Fruit fly (Drosophila melanogaster) whole organism, prepupa: ENCODE measurements around the gene Syt12.

Experiments used
- Blimp-1 ChIP-seq: fragments of 200-800 bp; sonication (Bioruptor generic); optimal IDR thresholded peaks from 3 replicates; lab custom pipeline; 2017; ENCODE audit warnings: missing biosample characterization, missing genetic modification characterization, mild to moderate bottlenecking, moderate library complexity, missing genetic modification reagents
- CG10631 ChIP-seq: fragments of 200-800 bp; sonication (Bioruptor generic); optimal IDR thresholded peaks from 2 replicates; lab custom pipeline; 2016; ENCODE audit warnings: missing biosample characterization, missing genetic modification characterization
- CG10669 ChIP-seq: fragments of 200-800 bp; sonication (Bioruptor generic); optimal IDR thresholded peaks from 3 replicates; lab custom pipeline; 2018; ENCODE audit warnings: missing biosample characterization, mild to moderate bottlenecking, missing genetic modification characterization, moderate library complexity
- CG11294 ChIP-seq: fragments of 200-800 bp; sonication (Bioruptor generic); IDR thresholded peaks from 2 replicates; pipeline ENCODE4 v1.3.6; 2022; ENCODE audit warnings: missing biosample characterization, missing genetic modification characterization
- CG11762 ChIP-seq: fragments of 200-800 bp; sonication (Bioruptor generic); optimal IDR thresholded peaks from 3 replicates; lab custom pipeline; 2016; ENCODE audit warnings: missing biosample characterization, missing genetic modification characterization; ENCODE audit not compliant: insufficient read depth
- CG11902 ChIP-seq: fragments of 200-800 bp; sonication (Bioruptor generic); optimal IDR thresholded peaks from 3 replicates; lab custom pipeline; 2016; ENCODE audit warnings: missing biosample characterization, missing genetic modification characterization
- CG15336 ChIP-seq: fragments of 200-800 bp; sonication (Bioruptor generic); IDR thresholded peaks from 2 replicates; pipeline ENCODE4 v1.3.6; 2022; ENCODE audit warnings: missing biosample characterization, missing genetic modification characterization
- CG1621 ChIP-seq: fragments of 200-800 bp; sonication (Bioruptor generic); optimal IDR thresholded peaks from 3 replicates; lab custom pipeline; 2018; ENCODE audit warnings: missing biosample characterization, mild to moderate bottlenecking, missing genetic modification characterization
- CG16779 ChIP-seq: fragments of 200-800 bp; sonication (Bioruptor generic); optimal IDR thresholded peaks from 3 replicates; lab custom pipeline; 2017; ENCODE audit warnings: missing biosample characterization, mild to moderate bottlenecking, missing genetic modification characterization
- CG3032 ChIP-seq: fragments of 200-800 bp; optimal IDR thresholded peaks from 2 replicates; lab custom pipeline; 2019; ENCODE audit warnings: missing biosample characterization, mild to moderate bottlenecking, missing genetic modification characterization, moderate library complexity
- CG31627 ChIP-seq: fragments of 200-800 bp; sonication (Bioruptor generic); optimal IDR thresholded peaks from 3 replicates; lab custom pipeline; 2016; ENCODE audit warnings: missing biosample characterization, missing genetic modification characterization
- CG32006 ChIP-seq: fragments of 200-800 bp; sonication (Bioruptor generic); optimal IDR thresholded peaks from 3 replicates; lab custom pipeline; 2017; ENCODE audit warnings: missing biosample characterization, mild to moderate bottlenecking, missing genetic modification characterization
- CG34406 ChIP-seq: fragments of 200-800 bp; sonication (Bioruptor generic); optimal IDR thresholded peaks from 3 replicates; lab custom pipeline; 2016; ENCODE audit warnings: missing biosample characterization, missing genetic modification characterization
- CG3919 ChIP-seq: fragments of 200-800 bp; sonication (Bioruptor generic); optimal IDR thresholded peaks from 3 replicates; lab custom pipeline; 2016; ENCODE audit warnings: missing biosample characterization, missing genetic modification characterization
- CG4318 ChIP-seq: fragments of 200-800 bp; sonication (Bioruptor generic); optimal IDR thresholded peaks from 3 replicates; lab custom pipeline; 2017; ENCODE audit warnings: missing biosample characterization, mild to moderate bottlenecking, missing genetic modification characterization
- CG6276 ChIP-seq: fragments of 200-800 bp; sonication (Bioruptor generic); optimal IDR thresholded peaks from 2 replicates; lab custom pipeline; 2017; ENCODE audit warnings: missing biosample characterization, mild to moderate bottlenecking, missing genetic modification characterization
- CG6808 ChIP-seq: fragments of 200-800 bp; sonication (Bioruptor generic); optimal IDR thresholded peaks from 3 replicates; lab custom pipeline; 2017; ENCODE audit warnings: missing biosample characterization, missing genetic modification characterization, mild to moderate bottlenecking, moderate library complexity, missing genetic modification reagents
- CG6854 ChIP-seq: fragments of 200-800 bp; sonication (Bioruptor generic); optimal IDR thresholded peaks from 2 replicates; lab custom pipeline; 2017; ENCODE audit warnings: missing biosample characterization, mild to moderate bottlenecking, missing genetic modification characterization
- CG8119 ChIP-seq: fragments of 200-800 bp; sonication (Bioruptor generic); IDR thresholded peaks from 3 replicates; pipeline ENCODE4 v1.3.6; 2022; ENCODE audit warnings: missing biosample characterization, missing genetic modification characterization
- CG8319 ChIP-seq: fragments of 200-800 bp; sonication (Bioruptor generic); optimal IDR thresholded peaks from 3 replicates; lab custom pipeline; 2016; ENCODE audit warnings: missing biosample characterization, missing genetic modification characterization
- CG8632 ChIP-seq: fragments of 200-800 bp; sonication (Bioruptor generic); optimal IDR thresholded peaks from 3 replicates; lab custom pipeline; 2016; ENCODE audit warnings: missing biosample characterization, missing genetic modification characterization
- CG9139 ChIP-seq: fragments of 200-800 bp; sonication (Bioruptor generic); optimal IDR thresholded peaks from 3 replicates; lab custom pipeline; 2017; ENCODE audit warnings: missing biosample characterization, mild to moderate bottlenecking, missing genetic modification characterization
- Eip75B ChIP-seq: fragments of 200-800 bp; sonication (Bioruptor generic); optimal IDR thresholded peaks from 3 replicates; lab custom pipeline; 2016; ENCODE audit warnings: missing biosample characterization, missing genetic modification characterization
- Eip78C ChIP-seq: fragments of 200-800 bp; sonication (Bioruptor generic); peaks from one replicate; lab custom pipeline; 2016; ENCODE audit warnings: missing biosample characterization, missing genetic modification characterization
- Eip93F ChIP-seq: fragments of 200-800 bp; sonication (Bioruptor generic); optimal IDR thresholded peaks from 2 replicates; lab custom pipeline; 2016; ENCODE audit warnings: missing biosample characterization, mild to moderate bottlenecking, missing genetic modification characterization
- Ets96B ChIP-seq: fragments of 200-800 bp; optimal IDR thresholded peaks from 2 replicates; lab custom pipeline; 2019; ENCODE audit warnings: missing biosample characterization, mild to moderate bottlenecking, missing genetic modification characterization, moderate library complexity
- Gug ChIP-seq: fragments of 200-800 bp; sonication (Bioruptor generic); IDR thresholded peaks from 2 replicates; pipeline ENCODE4 v1.3.6; 2022; ENCODE audit warnings: missing biosample characterization, missing genetic modification characterization
- Hr38 ChIP-seq: sonication (Bioruptor generic); optimal IDR thresholded peaks from 2 replicates; lab custom pipeline; 2016; ENCODE audit warnings: missing biosample characterization, missing genetic modification characterization
- Hr4 ChIP-seq: fragments of 200-800 bp; sonication (Bioruptor generic); optimal IDR thresholded peaks from 3 replicates; lab custom pipeline; 2016; ENCODE audit warnings: missing biosample characterization, missing genetic modification characterization
- Lpt ChIP-seq: fragments of 200-800 bp; sonication (Bioruptor generic); optimal IDR thresholded peaks from 3 replicates; lab custom pipeline; 2016; ENCODE audit warnings: missing biosample characterization, missing genetic modification characterization
- OdsH ChIP-seq: fragments of 200-800 bp; sonication (Bioruptor generic); optimal IDR thresholded peaks from 3 replicates; lab custom pipeline; 2016; ENCODE audit warnings: missing biosample characterization, missing genetic modification characterization
- Smox ChIP-seq: fragments of 200-800 bp; sonication (Bioruptor generic); optimal IDR thresholded peaks from 3 replicates; lab custom pipeline; 2016; ENCODE audit warnings: missing biosample characterization, missing genetic modification characterization
- Sox102F ChIP-seq: fragments of 200-800 bp; sonication (Bioruptor generic); optimal IDR thresholded peaks from 2 replicates; lab custom pipeline; 2016; ENCODE audit warnings: missing biosample characterization, mild to moderate bottlenecking, missing genetic modification characterization
- Sox14 ChIP-seq: fragments of 200-800 bp; sonication (Bioruptor generic); optimal IDR thresholded peaks from 3 replicates; lab custom pipeline; 2016; ENCODE audit warnings: missing biosample characterization, missing genetic modification characterization
- Sox15 ChIP-seq: fragments of 200-800 bp; sonication (Bioruptor generic); optimal IDR thresholded peaks from 3 replicates; lab custom pipeline; 2016; ENCODE audit warnings: missing biosample characterization, missing genetic modification characterization
- achi ChIP-seq: fragments of 200-800 bp; sonication (Bioruptor generic); optimal IDR thresholded peaks from 3 replicates; lab custom pipeline; 2016; ENCODE audit warnings: missing biosample characterization, missing genetic modification characterization
- acj6 ChIP-seq: fragments of 200-800 bp; sonication (Bioruptor generic); optimal IDR thresholded peaks from 3 replicates; lab custom pipeline; 2016; ENCODE audit warnings: missing biosample characterization, missing genetic modification characterization
- esn ChIP-seq: fragments of 200-800 bp; sonication (Bioruptor generic); optimal IDR thresholded peaks from 2 replicates; lab custom pipeline; 2016; ENCODE audit warnings: missing biosample characterization, mild to moderate bottlenecking, missing genetic modification characterization, moderate library complexity
- fd85E ChIP-seq: fragments of 200-800 bp; sonication (Bioruptor generic); optimal IDR thresholded peaks from 3 replicates; lab custom pipeline; 2016; ENCODE audit warnings: missing biosample characterization, missing genetic modification characterization
- fkh ChIP-seq: fragments of 200-800 bp; sonication (Bioruptor generic); optimal IDR thresholded peaks from 3 replicates; lab custom pipeline; 2017; ENCODE audit warnings: missing biosample characterization, mild to moderate bottlenecking, missing genetic modification characterization, moderate library complexity
- lz ChIP-seq: fragments of 200-800 bp; sonication (Bioruptor generic); optimal IDR thresholded peaks from 3 replicates; lab custom pipeline; 2016; ENCODE audit warnings: missing biosample characterization, missing genetic modification characterization
- net ChIP-seq: fragments of 200-800 bp; sonication (Bioruptor generic); optimal IDR thresholded peaks from 3 replicates; lab custom pipeline; 2016; ENCODE audit warnings: missing biosample characterization, missing genetic modification characterization
- ss ChIP-seq, 2 experiments: fragments of 200-800 bp; sonication (Bioruptor generic); optimal IDR thresholded peaks; 2 replicates in 1 of 2; 3 replicates in 1 of 2; lab custom pipeline; 2017 to 2018; ENCODE audit warnings: mild to moderate bottlenecking in 2 of 2, missing biosample characterization in 2 of 2, missing genetic modification characterization in 2 of 2, moderate library complexity in 1 of 2
- svp ChIP-seq: fragments of 200-800 bp; sonication (Bioruptor generic); peaks from one replicate; lab custom pipeline; 2016; ENCODE audit warnings: missing biosample characterization, missing genetic modification characterization
- topi ChIP-seq: fragments of 200-800 bp; sonication (Bioruptor generic); optimal IDR thresholded peaks from 3 replicates; lab custom pipeline; 2016; ENCODE audit warnings: missing biosample characterization, missing genetic modification characterization
- vri ChIP-seq: fragments of 200-800 bp; sonication (Bioruptor generic); optimal IDR thresholded peaks from 3 replicates; lab custom pipeline; 2016; ENCODE audit warnings: missing biosample characterization, mild to moderate bottlenecking, missing genetic modification characterization

The Syt12 gene

dm6 chrX:13337454-13337853 is 21.6 kb upstream of the Syt12 start, which contains the start of gene RpS15Aa (continued):
- TF ChIP-seq Lpt (GFP tag; lab: Kevin White, UChicago) (no peak), Eip93F (GFP tag; lab: Kevin White, UChicago) (no peak), fd85E (peak; percentile 61), Blimp-1 (GFP tag; lab: Kevin White, UChicago) (peak; percentile 29), CG6854 (GFP tag; lab: Kevin White, UChicago) (peak; percentile 89), CG3919 (GFP tag; lab: Kevin White, UChicago) (peak; percentile 76), achi (GFP tag; lab: Kevin White, UChicago) (peak; percentile 37), lz (peak; percentile 69), CG10631 (no peak), Hr38 (no peak), Sox14 (GFP tag; lab: Kevin White, UChicago) (no peak), CG11902 (GFP tag; lab: Kevin White, UChicago) (peak; percentile 6), Gug (no peak), CG1621 (tag; lab: Kevin White, UChicago) (peak; percentile 56), ss (GFP tag; optimal IDR thresholded peaks at IDR 0.05; lab: Kevin White, UChicago) (peak; percentile 51 to 75), CG8119 (GFP tag; lab: Robert Waterston, UW) (0 out of 3 replicates have a peak, but pooled peaks have one; percentile 35), vri (GFP tag; lab: Kevin White, UChicago) (peak; percentile 64), acj6 (GFP tag; lab: Kevin White, UChicago) (peak; percentile 36), CG34406 (GFP tag; lab: Kevin White, UChicago) (peak; percentile 42), CG8319 (GFP tag; lab: Kevin White, UChicago) (peak; percentile 39), Smox (GFP tag; lab: Kevin White, UChicago) (peak; percentile 52), CG11294 (GFP tag; lab: Robert Waterston, UW) (no peak), CG3032 (tag; lab: Kevin White, UChicago) (peak; percentile 41), fkh (peak; percentile 22), CG15336 (GFP tag; lab: Robert Waterston, UW) (no peak), Eip78C (GFP tag; lab: Kevin White, UChicago) (peak; percentile 69), CG31627 (peak; percentile 71), Hr4 (GFP tag; lab: Kevin White, UChicago) (no peak), CG9139 (GFP tag; lab: Kevin White, UChicago) (peak; percentile 71), CG8632 (GFP tag; lab: Kevin White, UChicago) (peak; percentile 25), CG10669 (GFP tag; lab: Kevin White, UChicago) (peak; percentile 50), esn (GFP tag; lab: Kevin White, UChicago) (peak; percentile 68), topi (GFP tag; lab: Kevin White, UChicago) (peak; percentile 61), Eip75B (GFP tag; lab: Kevin White, UChicago) (peak; percentile 10)

dm6 chrX:13338113-13338512 is 20.9 kb upstream of the Syt12 start, which contains the start of gene CG15747:
CG15747 (plus strand) TSS chrX:13338318.
- TF ChIP-seq Eip78C (GFP tag; lab: Kevin White, UChicago): peak; percentile 11
- no peak for TF ChIP-seq lz
- peak; percentile 28 for TF ChIP-seq fkh

dm6 chrX:13345327-13345726 is 13.7 kb upstream of the Syt12 start:
- TF ChIP-seq CG10669 (GFP tag; lab: Kevin White, UChicago) (peak; percentile 20), CG9139 (GFP tag; lab: Kevin White, UChicago) (peak; percentile 15), CG6276 (GFP tag; lab: Kevin White, UChicago) (peak; percentile 41), ss (GFP tag; optimal IDR thresholded peaks at IDR 0.05; lab: Kevin White, UChicago) (peak; percentile 45 to 65), OdsH (GFP tag; lab: Kevin White, UChicago) (peak; percentile 28), net (GFP tag; lab: Kevin White, UChicago) (no peak), CG3032 (tag; lab: Kevin White, UChicago) (peak; percentile 61), CG32006 (GFP tag; lab: Kevin White, UChicago) (peak; percentile 60), CG6808 (GFP tag; lab: Kevin White, UChicago) (peak; percentile 43), Sox102F (GFP tag; lab: Kevin White, UChicago) (no peak), acj6 (GFP tag; lab: Kevin White, UChicago) (peak; percentile 37), svp (GFP tag; lab: Kevin White, UChicago) (no peak), CG34406 (GFP tag; lab: Kevin White, UChicago) (no peak), CG16779 (tag; lab: Kevin White, UChicago) (peak; percentile 11), CG4318 (GFP tag; lab: Kevin White, UChicago) (peak; percentile 27), Ets96B (peak; percentile 58), CG11762 (GFP tag; lab: Kevin White, UChicago) (no peak), Hr4 (GFP tag; lab: Kevin White, UChicago) (no peak), achi (GFP tag; lab: Kevin White, UChicago) (peak; percentile 27), Eip78C (GFP tag; lab: Kevin White, UChicago) (peak; percentile 61), CG15336 (GFP tag; lab: Robert Waterston, UW) (peak; percentile 36; the same call in 1 of the 2 replicates), CG8119 (GFP tag; lab: Robert Waterston, UW) (peak; percentile 47; the same call in 1 of the 3 replicates), CG8632 (GFP tag; lab: Kevin White, UChicago) (peak; percentile 13), Sox15 (GFP tag; lab: Kevin White, UChicago) (no peak), CG10631 (peak; percentile 28)
